Worm (Caenorhabditis elegans) whole organism, young adult: ENCODE results near the gene nspg-4.

Experiments used
- ceh-91 ChIP-seq: fragments of 200-800 bp; sonication (Bioruptor generic); IDR thresholded peaks from 2 replicates; pipeline ENCODE4 v1.3.6; 2022; ENCODE audit warnings: missing genetic modification reagents, missing genetic modification characterization, missing compliant biosample characterization
- madf-3 ChIP-seq: fragments of 200-800 bp; sonication (Bioruptor generic); IDR thresholded peaks from 2 replicates; pipeline ENCODE4 v1.3.6; 2022; ENCODE audit warnings: missing genetic modification reagents, missing genetic modification characterization, missing compliant biosample characterization
- mel-28 ChIP-seq: sonication (generic microtip); optimal IDR thresholded peaks from 2 replicates; lab custom pipeline; 2016; ENCODE audit warnings: borderline replicate concordance, mild to moderate bottlenecking, missing genetic modification characterization, missing compliant biosample characterization
- sea-2 ChIP-seq: fragments of 200-800 bp; sonication (Bioruptor generic); IDR thresholded peaks from 2 replicates; pipeline ENCODE4 v1.3.6; 2022; ENCODE audit warnings: missing genetic modification characterization, missing compliant biosample characterization
- unc-62 ChIP-seq: fragments of 150-350 bp; optimal IDR thresholded peaks from 2 replicates; lab custom pipeline; 2014; ENCODE audit warnings: missing biosample characterization, missing genetic modification reagents, missing genetic modification characterization

DNA sequence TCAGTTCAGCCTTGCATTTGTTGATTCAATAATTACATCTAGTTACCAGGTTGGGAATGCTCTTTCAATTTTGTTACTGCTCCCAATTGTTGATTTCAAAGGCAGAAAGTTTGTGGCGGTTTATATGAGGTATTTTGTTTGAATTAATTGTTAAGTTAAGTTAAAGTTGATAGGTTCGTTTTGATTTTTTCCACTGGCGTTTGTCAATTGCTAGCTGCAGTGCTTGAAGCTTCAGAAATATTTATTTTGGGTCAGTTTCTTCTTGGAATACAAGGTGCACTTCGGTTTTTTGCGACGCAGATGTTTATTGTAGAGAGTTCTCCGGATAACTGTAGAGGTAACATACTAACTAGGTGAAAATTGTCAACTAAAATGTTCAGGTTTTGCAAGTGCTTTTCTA lies 48.4 kb downstream of the nspg-4 start, which contains the start of gene F11D5.5:
- no peak for TF ChIP-seq sea-2
- no peak for TF ChIP-seq unc-62
- TF ChIP-seq mel-28 = no peak
- no peak for TF ChIP-seq ceh-91 (GFP tag; lab: Robert Waterston, UW)
- no peak for TF ChIP-seq madf-3 (GFP tag; lab: Robert Waterston, UW)
